Fruit fly (Drosophila melanogaster) Kc167 (cell line): ENCODE data around the gene CG1324.

Experiments used
- Myc ChIP-seq: fragments of >200 bp; optimal IDR thresholded peaks from 2 replicates; lab custom pipeline; 2017; ENCODE audit warnings: missing external identifiers
- Sin3A ChIP-seq: fragments of >200 bp; optimal IDR thresholded peaks from 2 replicates; lab custom pipeline; 2018; ENCODE audit warnings: missing external identifiers
- h ChIP-seq: fragments of >200 bp; optimal IDR thresholded peaks from 3 replicates; lab custom pipeline; 2018; ENCODE audit warnings: missing external identifiers
- psq ChIP-seq: fragments of >200 bp; optimal IDR thresholded peaks from 2 replicates; lab custom pipeline; 2017; ENCODE audit warnings: missing external identifiers
- ttk ChIP-seq: sonication (Bioruptor generic); optimal IDR thresholded peaks from 2 replicates; lab custom pipeline; 2017; ENCODE audit warnings: missing external identifiers

DNA sequence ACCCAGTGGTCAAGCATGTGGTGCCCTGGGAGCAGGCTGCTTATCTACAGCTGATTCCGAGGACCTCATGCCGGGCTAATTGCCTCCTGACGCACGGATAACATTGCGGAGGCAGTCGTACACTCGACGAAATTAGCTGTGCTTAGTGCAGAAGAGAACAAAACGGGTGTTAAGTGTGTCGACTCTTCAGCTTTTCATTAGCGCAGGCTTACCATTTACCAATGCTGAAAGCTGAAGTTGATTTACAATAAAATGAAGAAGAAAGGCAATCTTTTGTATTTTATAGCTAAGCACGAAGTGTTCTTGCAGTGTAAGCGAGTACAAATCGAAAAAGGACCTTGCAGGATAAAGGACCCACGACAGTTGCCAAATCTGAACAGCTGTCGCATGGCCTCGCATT, 17.4 kb upstream of the CG1324 start:
- TF ChIP-seq Myc (lab: Kevin White, UChicago) (no peak), psq (lab: Kevin White, UChicago) (no peak), Sin3A (lab: Kevin White, UChicago) (no peak), h (lab: Kevin White, UChicago) (no peak), ttk (lab: Kevin White, UChicago) (no peak)
